Worm (Caenorhabditis elegans) whole organism, L3 larva: ENCODE data around the gene F10E7.5.

Experiments
- aly-2 ChIP-seq: fragments of 150-350 bp; optimal IDR thresholded peaks from 2 replicates; lab custom pipeline; 2014; ENCODE audit warnings: missing biosample characterization, missing genetic modification characterization
- ama-1 ChIP-seq: fragments of 150-350 bp; optimal IDR thresholded peaks from 2 replicates; lab custom pipeline; 2018
- ceh-28 ChIP-seq: fragments of 150-350 bp; optimal IDR thresholded peaks from 2 replicates; lab custom pipeline; 2014; ENCODE audit warnings: missing biosample characterization, missing genetic modification reagents, missing genetic modification characterization
- egl-27 ChIP-seq: sonication (generic microtip); optimal IDR thresholded peaks from 4 replicates; lab custom pipeline; 2017; ENCODE audit warnings: missing biosample characterization, missing genetic modification reagents, missing genetic modification characterization
- egl-5 ChIP-seq: fragments of 150-350 bp; optimal IDR thresholded peaks from 2 replicates; lab custom pipeline; 2017; ENCODE audit warnings: missing biosample characterization, missing genetic modification reagents, missing genetic modification characterization, inconsistent platforms
- elt-2 ChIP-seq: sonication (generic microtip); optimal IDR thresholded peaks from 2 replicates; lab custom pipeline; 2016; ENCODE audit warnings: missing genetic modification reagents, mild to moderate bottlenecking, missing genetic modification characterization, missing compliant biosample characterization
- lin-15B ChIP-seq: fragments of 150-350 bp; optimal IDR thresholded peaks from 2 replicates; lab custom pipeline; 2014; ENCODE audit warnings: missing biosample characterization, missing genetic modification characterization
- nhr-11 ChIP-seq: fragments of 150-350 bp; optimal IDR thresholded peaks from 2 replicates; lab custom pipeline; 2014; ENCODE audit warnings: missing biosample characterization, missing genetic modification characterization
- nhr-12 ChIP-seq: fragments of 150-350 bp; optimal IDR thresholded peaks from 2 replicates; lab custom pipeline; 2014; ENCODE audit warnings: missing biosample characterization, missing genetic modification characterization
- nhr-237 ChIP-seq: fragments of 150-350 bp; optimal IDR thresholded peaks from 2 replicates; lab custom pipeline; 2014; ENCODE audit warnings: missing biosample characterization, missing genetic modification characterization
- pha-4 ChIP-seq: fragments of 150-350 bp; optimal IDR thresholded peaks from 2 replicates; lab custom pipeline; 2014; ENCODE audit warnings: missing biosample characterization, missing genetic modification reagents, missing genetic modification characterization
- pqm-1 ChIP-seq: fragments of 150-350 bp; optimal IDR thresholded peaks from 2 replicates; lab custom pipeline; 2017; ENCODE audit warnings: missing biosample characterization, missing genetic modification characterization, inconsistent platforms
- ztf-11 ChIP-seq: fragments of 150-350 bp; optimal IDR thresholded peaks from 2 replicates; lab custom pipeline; 2014; ENCODE audit warnings: missing biosample characterization, missing genetic modification characterization

DNA sequence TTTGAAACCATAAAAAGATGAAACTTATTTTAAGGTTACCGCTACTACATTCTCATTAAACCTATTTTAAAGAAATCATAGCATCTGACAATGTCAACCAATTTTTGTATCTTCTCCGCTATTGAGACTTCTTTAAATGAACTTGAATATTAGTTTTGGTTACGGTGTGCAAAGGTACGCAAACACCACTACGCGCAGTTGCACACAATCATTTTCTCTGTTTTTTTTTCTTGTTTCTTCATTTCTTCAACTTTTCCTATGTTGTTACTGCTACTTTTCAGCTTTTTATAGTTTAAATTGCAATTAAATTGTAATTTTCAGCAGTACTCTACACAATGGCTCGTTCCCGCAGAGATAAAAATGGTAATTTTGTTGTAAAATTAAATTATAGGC lies at the start of gene F10E7.5:
- TF ChIP-seq egl-5 (tag; lab: Kevin White, UChicago) (no peak), ama-1 (lab: Kevin White, UChicago) (no peak), ztf-11 (tag; lab: Kevin White, UChicago) (no peak), pqm-1 (tag; lab: Kevin White, UChicago) (no peak), pha-4 (no peak), elt-2 (tag; lab: Kevin White, UChicago) (no peak), ceh-28 (tag; lab: Kevin White, UChicago) (no peak), nhr-12 (tag; lab: Kevin White, UChicago) (no peak), egl-27 (tag; lab: Kevin White, UChicago) (no peak), nhr-11 (tag; lab: Kevin White, UChicago) (no peak), aly-2 (tag; lab: Kevin White, UChicago) (no peak), nhr-237 (tag; lab: Kevin White, UChicago) (no peak), lin-15B (tag; lab: Kevin White, UChicago) (peak; percentile 48)
